Worm (Caenorhabditis elegans) whole organism, L4 larva: ENCODE data around the gene nas-31.

ENCODE experiments used
- F26F4.8 ChIP-seq: fragments of 200-800 bp; sonication (Bioruptor generic); conservative IDR thresholded peaks from 2 replicates; pipeline ENCODE4 v1.3.6; 2022; ENCODE audit warnings: missing genetic modification characterization, missing compliant biosample characterization
- F44E2.7 ChIP-seq: fragments of 200-800 bp; sonication (Bioruptor generic); IDR thresholded peaks from 2 replicates; pipeline ENCODE4 v2.1.2; 2022; ENCODE audit warnings: missing genetic modification characterization, missing compliant biosample characterization
- ZK337.2 ChIP-seq: fragments of 200-800 bp; sonication (Bioruptor generic); IDR thresholded peaks from 2 replicates; pipeline ENCODE4 v1.3.6; 2022; ENCODE audit warnings: missing genetic modification reagents, missing genetic modification characterization, missing compliant biosample characterization
- aly-2 ChIP-seq: sonication (generic microtip); optimal IDR thresholded peaks from 2 replicates; lab custom pipeline; 2018; ENCODE audit warnings: missing biosample characterization, missing genetic modification characterization
- arid-1 ChIP-seq: fragments of 200-800 bp; sonication (Bioruptor generic); conservative IDR thresholded peaks from 2 replicates; pipeline ENCODE4 v1.3.6; 2022; ENCODE audit warnings: missing genetic modification reagents, missing genetic modification characterization, missing compliant biosample characterization
- ceh-82 ChIP-seq: sonication (generic microtip); optimal IDR thresholded peaks from 2 replicates; lab custom pipeline; 2017; ENCODE audit warnings: missing biosample characterization, missing genetic modification characterization
- ces-1 ChIP-seq: fragments of 150-350 bp; sonication (generic microtip); optimal IDR thresholded peaks from 4 replicates; lab custom pipeline; 2014; ENCODE audit warnings: missing biosample characterization, missing genetic modification reagents, missing genetic modification characterization
- daf-16 ChIP-seq, 3 experiments: sonication (generic microtip); optimal IDR thresholded peaks; 2 replicates each; lab custom pipeline; 2016 to 2017; ENCODE audit warnings: missing genetic modification characterization in 3 of 3, missing genetic modification reagents in 3 of 3, mild to moderate bottlenecking in 2 of 3, missing compliant biosample characterization in 2 of 3, missing biosample characterization in 1 of 3, moderate library complexity in 1 of 3
- daf-8 ChIP-seq: fragments of 200-800 bp; sonication (Bioruptor generic); IDR thresholded peaks from 2 replicates; pipeline ENCODE4 v1.3.6; 2022; ENCODE audit warnings: missing genetic modification characterization, missing compliant biosample characterization
- dmd-8 ChIP-seq: fragments of 200-800 bp; sonication (Bioruptor generic); IDR thresholded peaks from 2 replicates; pipeline ENCODE4 v1.3.6; 2022; ENCODE audit warnings: missing genetic modification characterization, missing compliant biosample characterization
- dmd-9 ChIP-seq: fragments of 200-800 bp; sonication (Bioruptor generic); IDR thresholded peaks from 2 replicates; pipeline ENCODE4 v1.3.6; 2022; ENCODE audit warnings: missing genetic modification reagents, missing genetic modification characterization, missing compliant biosample characterization
- dve-1 ChIP-seq: sonication (generic microtip); optimal IDR thresholded peaks from 2 replicates; lab custom pipeline; 2017; ENCODE audit warnings: antibody characterized with exemption, mild to moderate bottlenecking, missing genetic modification characterization, missing compliant biosample characterization; ENCODE audit not compliant: insufficient read depth
- egl-27 ChIP-seq: sonication (generic microtip); optimal IDR thresholded peaks from 3 replicates; lab custom pipeline; 2017; ENCODE audit warnings: missing biosample characterization, missing genetic modification reagents, missing genetic modification characterization
- egl-43 ChIP-seq: fragments of 200-800 bp; sonication (Bioruptor generic); IDR thresholded peaks from 2 replicates; pipeline ENCODE4 v1.3.6; 2022; ENCODE audit warnings: missing genetic modification reagents, missing genetic modification characterization, missing compliant biosample characterization
- fkh-10 ChIP-seq: fragments of 150-350 bp; optimal IDR thresholded peaks from 2 replicates; lab custom pipeline; 2014; ENCODE audit warnings: missing biosample characterization, missing genetic modification reagents, missing genetic modification characterization
- fos-1 ChIP-seq: fragments of 150-350 bp; optimal IDR thresholded peaks from 2 replicates; lab custom pipeline; 2014; ENCODE audit warnings: missing biosample characterization, missing genetic modification characterization
- hlh-11 ChIP-seq: fragments of 200-800 bp; sonication (Bioruptor generic); optimal IDR thresholded peaks from 2 replicates; lab custom pipeline; 2018; ENCODE audit warnings: mild to moderate bottlenecking, missing genetic modification characterization, missing compliant biosample characterization
- lim-7 ChIP-seq: fragments of 200-800 bp; sonication (Bioruptor generic); IDR thresholded peaks from 2 replicates; pipeline ENCODE4 v1.3.6; 2022; ENCODE audit warnings: missing genetic modification characterization, missing compliant biosample characterization
- lin-15B ChIP-seq: fragments of 150-350 bp; sonication (generic microtip); optimal IDR thresholded peaks from 3 replicates; lab custom pipeline; 2014; ENCODE audit warnings: missing biosample characterization, missing genetic modification characterization
- lin-39 ChIP-seq: fragments of 150-350 bp; optimal IDR thresholded peaks from 2 replicates; lab custom pipeline; 2014; ENCODE audit warnings: missing biosample characterization, missing genetic modification reagents, missing genetic modification characterization
- lir-3 ChIP-seq: sonication (generic microtip); optimal IDR thresholded peaks from 2 replicates; lab custom pipeline; 2016; ENCODE audit warnings: mild to moderate bottlenecking, missing genetic modification characterization, missing compliant biosample characterization
- lsy-2 ChIP-seq, 2 experiments: fragments of 150-350 bp in 1 of 2; sonication (generic microtip) in 1 of 2; optimal IDR thresholded peaks; 2 replicates each; lab custom pipeline; 2014 to 2017; ENCODE audit warnings: missing biosample characterization in 2 of 2, missing genetic modification characterization in 2 of 2
- madf-5 ChIP-seq, 2 experiments: fragments of 200-800 bp; sonication (Bioruptor generic); IDR thresholded peaks; 2 replicates each; pipeline ENCODE4 v1.3.6; 2022; ENCODE audit warnings: missing compliant biosample characterization in 2 of 2, missing genetic modification characterization in 2 of 2
- madf-9 ChIP-seq: fragments of 200-800 bp; sonication (Bioruptor generic); conservative IDR thresholded peaks from 2 replicates; pipeline ENCODE4 v1.3.6; 2022; ENCODE audit warnings: missing genetic modification reagents, missing genetic modification characterization, missing compliant biosample characterization
- mdl-1 ChIP-seq, 2 experiments: fragments of 150-350 bp in 1 of 2; sonication (generic microtip) in 1 of 2; optimal IDR thresholded peaks; 2 replicates each; lab custom pipeline; 2014 to 2017; ENCODE audit warnings: missing biosample characterization in 2 of 2, missing genetic modification characterization in 2 of 2
- mep-1 ChIP-seq: fragments of 150-350 bp; sonication (generic microtip); optimal IDR thresholded peaks from 3 replicates; lab custom pipeline; 2014; ENCODE audit warnings: missing biosample characterization, missing genetic modification characterization
- mes-2 ChIP-seq: sonication (generic microtip); optimal IDR thresholded peaks from 2 replicates; lab custom pipeline; 2016; ENCODE audit warnings: missing genotype, mild to moderate bottlenecking, missing genetic modification characterization, missing compliant biosample characterization; ENCODE audit not compliant: poor library complexity, severe bottlenecking
- nhr-11 ChIP-seq: fragments of 150-350 bp; optimal IDR thresholded peaks from 2 replicates; lab custom pipeline; 2014; ENCODE audit warnings: missing biosample characterization, missing genetic modification characterization
- nhr-237 ChIP-seq: sonication (generic microtip); optimal IDR thresholded peaks from 2 replicates; lab custom pipeline; 2017; ENCODE audit warnings: missing biosample characterization, missing genetic modification characterization
- nhr-25 ChIP-seq: sonication (generic microtip); optimal IDR thresholded peaks from 2 replicates; lab custom pipeline; 2017; ENCODE audit warnings: missing genetic modification characterization, mild to moderate bottlenecking, missing compliant biosample characterization, antibody characterized with exemption, moderate library complexity, borderline replicate concordance; ENCODE audit not compliant: insufficient read depth
- nhr-42 ChIP-seq: fragments of 200-800 bp; sonication (Bioruptor generic); IDR thresholded peaks from 2 replicates; pipeline ENCODE4 v1.3.6; 2022; ENCODE audit warnings: missing genetic modification characterization, missing compliant biosample characterization
- nhr-6 ChIP-seq: fragments of 150-350 bp; optimal IDR thresholded peaks from 2 replicates; lab custom pipeline; 2014; ENCODE audit warnings: missing biosample characterization, missing genetic modification characterization
- nhr-76 ChIP-seq: fragments of 150-350 bp; optimal IDR thresholded peaks from 2 replicates; lab custom pipeline; 2014; ENCODE audit warnings: missing biosample characterization, missing genetic modification characterization
- nhr-77 ChIP-seq: fragments of 150-350 bp; optimal IDR thresholded peaks from 2 replicates; lab custom pipeline; 2014; ENCODE audit warnings: missing biosample characterization, missing genetic modification characterization
- pqm-1 ChIP-seq: sonication (generic microtip); optimal IDR thresholded peaks from 2 replicates; lab custom pipeline; 2017; ENCODE audit warnings: missing biosample characterization, missing genetic modification characterization
- rbr-2 ChIP-seq: sonication (generic microtip); optimal IDR thresholded peaks from 2 replicates; lab custom pipeline; 2016; ENCODE audit warnings: missing genotype, missing genetic modification characterization, missing compliant biosample characterization
- saeg-2 ChIP-seq: fragments of 200-800 bp; sonication (Bioruptor generic); IDR thresholded peaks from 2 replicates; pipeline ENCODE4 v1.3.6; 2022; ENCODE audit warnings: missing genetic modification reagents, missing genetic modification characterization, missing compliant biosample characterization
- sdz-12 ChIP-seq: fragments of 200-800 bp; sonication (Bioruptor generic); optimal IDR thresholded peaks from 2 replicates; lab custom pipeline; 2018; ENCODE audit warnings: mild to moderate bottlenecking, missing genetic modification characterization, missing compliant biosample characterization
- set-16 ChIP-seq: fragments of 200-800 bp; sonication (Bioruptor generic); IDR thresholded peaks from 2 replicates; pipeline ENCODE4 v1.3.6; 2022; ENCODE audit warnings: missing genetic modification reagents, missing genetic modification characterization, missing compliant biosample characterization
- skn-1 ChIP-seq: fragments of 150-350 bp; optimal IDR thresholded peaks from 2 replicates; lab custom pipeline; 2014; ENCODE audit warnings: missing biosample characterization, missing genetic modification characterization
- unc-62 ChIP-seq, 3 experiments: fragments of 150-350 bp in 1 of 3; sonication (generic microtip); optimal IDR thresholded peaks in 2 of 3; peaks in 1 of 3; 1 replicate in 1 of 3; 2 replicates in 2 of 3; lab custom pipeline; 2014 to 2017; ENCODE audit warnings: missing biosample characterization in 3 of 3, missing genetic modification characterization in 3 of 3, missing genetic modification reagents in 3 of 3, missing genotype in 1 of 3
- vab-7 ChIP-seq: fragments of 200-800 bp; sonication (Bioruptor generic); IDR thresholded peaks from 2 replicates; pipeline ENCODE4 v1.3.6; 2022; ENCODE audit warnings: missing genetic modification reagents, missing genetic modification characterization, missing compliant biosample characterization
- ztf-11 ChIP-seq: fragments of 150-350 bp; optimal IDR thresholded peaks from 2 replicates; lab custom pipeline; 2014; ENCODE audit warnings: missing biosample characterization, missing genetic modification characterization

nas-31 gene

ce11 chrV:10883478-10883877 lies 38.2 kb downstream of the nas-31 start, which contains the start of gene F32D8.2:
TSS of gene F32D8.2 (plus strand) at chrV:10883778.
- TF ChIP-seq fkh-10 (GFP tag; lab: Kevin White, UChicago), result no peak
- no peak for TF ChIP-seq pqm-1 (tag; lab: Kevin White, UChicago)
- TF ChIP-seq nhr-6 (tag; lab: Kevin White, UChicago), result no peak

- TF ChIP-seq ces-1 (GFP tag; lab: Kevin White, UChicago) (peak; percentile 49), dmd-8 (GFP tag; lab: Robert Waterston, UW) (no peak)
These were observed 41.3 kb downstream of the nas-31 start, which contains the start of gene F32D8.1 for ce11 chrV:10880138-10880882. TSS of gene F32D8.1 (plus strand) at chrV:10880832.

ce11 chrV:10877808-10878600 lies 43.6 kb downstream of the nas-31 start:
- TF ChIP-seq arid-1 (GFP tag; lab: Robert Waterston, UW) (no peak), nhr-77 (tag; lab: Kevin White, UChicago) (peak; percentile 53), F26F4.8 (GFP tag; lab: Robert Waterston, UW) (no peak), egl-43 (no peak), mep-1 (tag; lab: Kevin White, UChicago) (no peak), mdl-1 (tag; optimal IDR thresholded peaks at IDR 0.05; lab: Kevin White, UChicago) (no peak), madf-5 (GFP tag; IDR thresholded peaks at IDR 0.05; lab: Robert Waterston, UW) (no peak), ceh-82 (tag; lab: Kevin White, UChicago) (no peak), lsy-2 (tag; optimal IDR thresholded peaks at IDR 0.05; lab: Kevin White, UChicago) (no peak), nhr-6 (tag; lab: Kevin White, UChicago) (no peak), egl-27 (tag; lab: Kevin White, UChicago) (no peak), skn-1 (no peak), hlh-11 (peak; percentile 84), nhr-11 (tag; lab: Kevin White, UChicago) (no peak), ZK337.2 (no peak), lir-3 (no peak), aly-2 (no peak), lim-7 (GFP tag; lab: Robert Waterston, UW) (no peak), dve-1 (tag; lab: Kevin White, UChicago) (peak; percentile 45), nhr-42 (GFP tag; lab: Robert Waterston, UW) (no peak), dmd-9 (GFP tag; lab: Robert Waterston, UW) (no peak), nhr-76 (tag; lab: Kevin White, UChicago) (no peak), vab-7 (GFP tag; lab: Robert Waterston, UW) (no peak), lin-15B (tag; lab: Kevin White, UChicago) (no peak), madf-9 (GFP tag; lab: Robert Waterston, UW) (no peak), mes-2 (no peak), fkh-10 (GFP tag; lab: Kevin White, UChicago) (no peak), unc-62 (GFP tag; optimal IDR thresholded peaks at IDR 0.05 in 1 of 2; lab: Kevin White, UChicago) (no peak), unc-62 (tag; optimal IDR thresholded peaks at IDR 0.05; lab: Kevin White, UChicago) (no peak), sdz-12 (GFP tag; lab: Kevin White, UChicago) (no peak), daf-16 (GFP tag; optimal IDR thresholded peaks at IDR 0.05; lab: Kevin White, UChicago) (no peak), daf-16 (tag; optimal IDR thresholded peaks at IDR 0.05; lab: Kevin White, UChicago) (peak; percentile 97), nhr-237 (tag; lab: Kevin White, UChicago) (no peak), set-16 (no peak), nhr-25 (no peak), fos-1 (tag; lab: Kevin White, UChicago) (no peak), ztf-11 (no peak), daf-8 (GFP tag; lab: Robert Waterston, UW) (no peak), lin-39 (tag; lab: Kevin White, UChicago) (no peak), rbr-2 (no peak), F44E2.7 (no peak), saeg-2 (GFP tag; lab: Robert Waterston, UW) (no peak)
